Fruit fly (Drosophila melanogaster) whole organism, embryonic: ENCODE results near the gene CG5191.

Experiments used
- Abd-B ChIP-seq: fragments of 200-800 bp; sonication (Bioruptor generic); optimal IDR thresholded peaks from 2 replicates; lab custom pipeline; 2018; ENCODE audit warnings: missing biosample characterization, mild to moderate bottlenecking, missing genetic modification characterization, moderate library complexity
- Antp ChIP-seq: fragments of 200-800 bp; sonication (Bioruptor generic); optimal IDR thresholded peaks from 3 replicates; lab custom pipeline; 2016; ENCODE audit warnings: missing biosample characterization, missing genetic modification characterization
- B-H2 ChIP-seq: fragments of 200-800 bp; sonication (Bioruptor generic); optimal IDR thresholded peaks from 2 replicates; lab custom pipeline; 2018; ENCODE audit warnings: missing biosample characterization, mild to moderate bottlenecking, missing genetic modification characterization
- CG12155 ChIP-seq: fragments of 200-800 bp; sonication (Bioruptor generic); optimal IDR thresholded peaks from 3 replicates; lab custom pipeline; 2016; ENCODE audit warnings: missing biosample characterization, missing genetic modification characterization
- CG16815 ChIP-seq: fragments of 200-800 bp; sonication (Bioruptor generic); optimal IDR thresholded peaks from 3 replicates; lab custom pipeline; 2017; ENCODE audit warnings: missing biosample characterization, mild to moderate bottlenecking, missing genetic modification characterization
- CG18011 ChIP-seq: fragments of 200-800 bp; sonication (Bioruptor generic); optimal IDR thresholded peaks from 2 replicates; lab custom pipeline; 2017; ENCODE audit warnings: missing biosample characterization, missing genetic modification characterization, mild to moderate bottlenecking, moderate library complexity, missing genotype
- CG18619 ChIP-seq: fragments of 200-800 bp; sonication (Bioruptor generic); optimal IDR thresholded peaks from 3 replicates; lab custom pipeline; 2017; ENCODE audit warnings: missing biosample characterization, mild to moderate bottlenecking, missing genetic modification characterization
- CG3281 ChIP-seq: fragments of 200-800 bp; sonication (Bioruptor generic); optimal IDR thresholded peaks from 3 replicates; lab custom pipeline; 2017; ENCODE audit warnings: missing biosample characterization, mild to moderate bottlenecking, missing genetic modification characterization
- CG3847 ChIP-seq: fragments of 200-800 bp; sonication (Bioruptor generic); IDR thresholded peaks from 2 replicates; pipeline ENCODE4 v1.3.6; 2022; ENCODE audit warnings: missing biosample characterization, missing genetic modification characterization
- CG4282 ChIP-seq: fragments of 200-800 bp; sonication (Bioruptor generic); optimal IDR thresholded peaks from 2 replicates; lab custom pipeline; 2016; ENCODE audit warnings: missing biosample characterization, missing genetic modification characterization
- CG8388 ChIP-seq: fragments of 200-800 bp; sonication (Bioruptor generic); optimal IDR thresholded peaks from 2 replicates; lab custom pipeline; 2019; ENCODE audit warnings: missing biosample characterization, mild to moderate bottlenecking, missing genetic modification characterization, moderate library complexity
- CG8944 ChIP-seq: fragments of 200-800 bp; sonication (Bioruptor generic); optimal IDR thresholded peaks from 3 replicates; lab custom pipeline; 2016; ENCODE audit warnings: missing biosample characterization, missing genetic modification characterization
- CG9876 ChIP-seq: fragments of 200-800 bp; sonication (Bioruptor generic); optimal IDR thresholded peaks from 2 replicates; lab custom pipeline; 2016; ENCODE audit warnings: missing biosample characterization, missing genetic modification characterization
- Dip2 ChIP-seq: fragments of 200-800 bp; sonication (Bioruptor generic); IDR thresholded peaks from 2 replicates; pipeline ENCODE4 v1.3.6; 2022; ENCODE audit warnings: missing biosample characterization, missing genetic modification characterization
- E2f1 ChIP-seq: fragments of 200-800 bp; sonication (Bioruptor generic); IDR thresholded peaks from 2 replicates; pipeline ENCODE4 v1.3.6; 2022; ENCODE audit warnings: missing biosample characterization, missing genetic modification characterization
- Hmx ChIP-seq: fragments of 200-800 bp; sonication (Bioruptor generic); optimal IDR thresholded peaks from 2 replicates; lab custom pipeline; 2016; ENCODE audit warnings: missing biosample characterization, missing genetic modification characterization
- Hr3 ChIP-seq: fragments of 200-800 bp; sonication (Bioruptor generic); optimal IDR thresholded peaks from 3 replicates; lab custom pipeline; 2016; ENCODE audit warnings: missing biosample characterization, missing genetic modification characterization
- Hr78 ChIP-seq, 2 experiments: fragments of 200-800 bp in 1 of 2; fragments of >200 bp in 1 of 2; sonication (Bioruptor generic) in 1 of 2; optimal IDR thresholded peaks; 2 replicates each; lab custom pipeline; 2017 to 2019; ENCODE audit warnings: missing biosample characterization in 2 of 2, missing genetic modification characterization in 2 of 2, mild to moderate bottlenecking in 1 of 2, moderate library complexity in 1 of 2
- Kr ChIP-seq: fragments of 200-800 bp; sonication (Bioruptor generic); optimal IDR thresholded peaks from 2 replicates; lab custom pipeline; 2017; ENCODE audit warnings: missing biosample characterization, mild to moderate bottlenecking, missing genetic modification characterization
- Med ChIP-seq: fragments of 200-800 bp; sonication (Bioruptor generic); peaks from one replicate; lab custom pipeline; 2016; ENCODE audit warnings: missing biosample characterization, missing genetic modification characterization, mild to moderate bottlenecking, inconsistent platforms, moderate library complexity
- Meics ChIP-seq: fragments of 200-800 bp; sonication (Bioruptor generic); optimal IDR thresholded peaks from 2 replicates; lab custom pipeline; 2017; ENCODE audit warnings: missing biosample characterization, mild to moderate bottlenecking, missing genetic modification characterization
- Nf-YA ChIP-seq: fragments of 200-800 bp; sonication (Bioruptor generic); IDR thresholded peaks from 2 replicates; pipeline ENCODE4 v1.3.6; 2022; ENCODE audit warnings: missing biosample characterization, missing genetic modification characterization
- PHDP ChIP-seq: fragments of 200-800 bp; sonication (Bioruptor generic); optimal IDR thresholded peaks from 3 replicates; lab custom pipeline; 2018; ENCODE audit warnings: missing biosample characterization, mild to moderate bottlenecking, missing genetic modification characterization, moderate library complexity
- Trl ChIP-seq, 3 experiments: fragments of >200 bp in 2 of 3; fragments of 200-800 bp in 1 of 3; sonication (Bioruptor generic) in 1 of 3; optimal IDR thresholded peaks; 2 replicates in 1 of 3; 3 replicates in 2 of 3; lab custom pipeline; 2016 to 2017; ENCODE audit warnings: missing biosample characterization in 1 of 3, missing genetic modification characterization in 1 of 3
- Vsx1 ChIP-seq: fragments of 200-800 bp; sonication (Bioruptor generic); optimal IDR thresholded peaks from 2 replicates; lab custom pipeline; 2017; ENCODE audit warnings: missing biosample characterization, mild to moderate bottlenecking, missing genetic modification characterization, missing genetic modification reagents
- ato ChIP-seq: fragments of 200-800 bp; sonication (Bioruptor generic); IDR thresholded peaks from 2 replicates; pipeline ENCODE4 v1.3.6; 2022; ENCODE audit warnings: missing biosample characterization, missing genetic modification characterization; ENCODE audit not compliant: partially characterized antibody
- bigmax ChIP-seq: fragments of 200-800 bp; sonication (Bioruptor generic); optimal IDR thresholded peaks from 2 replicates; lab custom pipeline; 2018; ENCODE audit warnings: missing biosample characterization, mild to moderate bottlenecking, missing genetic modification characterization
- caup ChIP-seq: fragments of 200-800 bp; sonication (Bioruptor generic); optimal IDR thresholded peaks from 3 replicates; lab custom pipeline; 2017; ENCODE audit warnings: missing biosample characterization, mild to moderate bottlenecking, missing genetic modification characterization, moderate library complexity; ENCODE audit not compliant: severe bottlenecking
- cwo ChIP-seq: fragments of 200-800 bp; sonication (Bioruptor generic); optimal IDR thresholded peaks from 3 replicates; lab custom pipeline; 2017; ENCODE audit warnings: missing biosample characterization, missing genetic modification characterization, mild to moderate bottlenecking, moderate library complexity, missing genetic modification reagents
- dimm ChIP-seq: fragments of 200-800 bp; sonication (Bioruptor generic); IDR thresholded peaks from 2 replicates; pipeline ENCODE4 v1.3.6; 2022; ENCODE audit warnings: missing biosample characterization, missing genetic modification characterization
- ewg ChIP-seq: fragments of 200-800 bp; sonication (Bioruptor generic); optimal IDR thresholded peaks from 3 replicates; lab custom pipeline; 2017; ENCODE audit warnings: mild to moderate bottlenecking, missing biosample characterization, missing genetic modification reagents, missing genetic modification characterization
- fd102C ChIP-seq: fragments of 200-800 bp; sonication (Bioruptor generic); optimal IDR thresholded peaks from 2 replicates; lab custom pipeline; 2018; ENCODE audit warnings: missing biosample characterization, mild to moderate bottlenecking, missing genetic modification characterization, moderate library complexity
- gem ChIP-seq: fragments of 200-800 bp; sonication (Bioruptor generic); optimal IDR thresholded peaks from 2 replicates; lab custom pipeline; 2019; ENCODE audit warnings: missing biosample characterization, mild to moderate bottlenecking, missing genetic modification characterization, moderate library complexity
- ind ChIP-seq: fragments of 200-800 bp; sonication (Bioruptor generic); optimal IDR thresholded peaks from 3 replicates; lab custom pipeline; 2016; ENCODE audit warnings: missing biosample characterization, missing genetic modification characterization
- jing ChIP-seq: fragments of 200-800 bp; sonication (Bioruptor generic); optimal IDR thresholded peaks from 2 replicates; lab custom pipeline; 2018; ENCODE audit warnings: missing biosample characterization, mild to moderate bottlenecking, missing genetic modification characterization
- kah ChIP-seq: fragments of 200-800 bp; sonication (Bioruptor generic); optimal IDR thresholded peaks from 2 replicates; lab custom pipeline; 2018; ENCODE audit warnings: missing biosample characterization, mild to moderate bottlenecking, missing genetic modification characterization
- lmd ChIP-seq: fragments of 200-800 bp; sonication (Bioruptor generic); IDR thresholded peaks from 2 replicates; pipeline ENCODE4 v1.3.6; 2022; ENCODE audit warnings: missing biosample characterization, missing genetic modification characterization
- lola ChIP-seq, 3 experiments: fragments of >200 bp in 2 of 3; fragments of 200-800 bp in 1 of 3; sonication (Bioruptor generic) in 1 of 3; optimal IDR thresholded peaks; 2 replicates each; lab custom pipeline; 2017 to 2019; ENCODE audit warnings: missing biosample characterization in 3 of 3, missing genetic modification characterization in 3 of 3, mild to moderate bottlenecking in 1 of 3, moderate library complexity in 1 of 3
- peb ChIP-seq: fragments of 200-800 bp; sonication (Bioruptor generic); IDR thresholded peaks from 2 replicates; pipeline ENCODE4 v1.3.6; 2022; ENCODE audit warnings: missing biosample characterization, missing genetic modification characterization
- pfk ChIP-seq: fragments of 200-800 bp; sonication (Bioruptor generic); optimal IDR thresholded peaks from 2 replicates; lab custom pipeline; 2018; ENCODE audit warnings: missing biosample characterization, mild to moderate bottlenecking, missing genetic modification characterization, moderate library complexity
- phol ChIP-seq: fragments of 200-800 bp; sonication (Bioruptor generic); optimal IDR thresholded peaks from 3 replicates; lab custom pipeline; 2018; ENCODE audit warnings: missing biosample characterization, mild to moderate bottlenecking, missing genetic modification characterization, moderate library complexity
- pita ChIP-seq: fragments of 200-800 bp; sonication (Bioruptor generic); optimal IDR thresholded peaks from 2 replicates; lab custom pipeline; 2017; ENCODE audit warnings: missing biosample characterization, mild to moderate bottlenecking, missing genetic modification characterization
- pzg ChIP-seq: fragments of 200-800 bp; sonication (Bioruptor generic); optimal IDR thresholded peaks from 3 replicates; lab custom pipeline; 2018; ENCODE audit warnings: missing biosample characterization, mild to moderate bottlenecking, missing genetic modification characterization, moderate library complexity
- seq ChIP-seq: fragments of 200-800 bp; sonication (Bioruptor generic); IDR thresholded peaks from 2 replicates; pipeline ENCODE4 v1.3.6; 2022; ENCODE audit warnings: missing biosample characterization, missing genetic modification characterization
- so ChIP-seq: fragments of 200-800 bp; sonication (Bioruptor generic); IDR thresholded peaks from 3 replicates; pipeline ENCODE4 v1.3.6; 2022; ENCODE audit warnings: missing biosample characterization, missing genetic modification characterization
- sob ChIP-seq: fragments of 200-800 bp; sonication (Bioruptor generic); IDR thresholded peaks from 2 replicates; pipeline ENCODE4 v1.3.6; 2022; ENCODE audit warnings: missing biosample characterization, missing genetic modification characterization
- sqz ChIP-seq: fragments of 200-800 bp; sonication (Bioruptor generic); optimal IDR thresholded peaks from 3 replicates; lab custom pipeline; 2018; ENCODE audit warnings: missing biosample characterization, mild to moderate bottlenecking, missing genetic modification characterization
- tin ChIP-seq: fragments of 200-800 bp; sonication (Bioruptor generic); optimal IDR thresholded peaks from 3 replicates; lab custom pipeline; 2016; ENCODE audit warnings: missing biosample characterization, missing genetic modification characterization
- z ChIP-seq: fragments of 200-800 bp; sonication (Bioruptor generic); IDR thresholded peaks from 3 replicates; pipeline ENCODE4 v1.3.6; 2022; ENCODE audit warnings: missing biosample characterization, missing genetic modification characterization
- zf30C ChIP-seq: fragments of 200-800 bp; sonication (Bioruptor generic); optimal IDR thresholded peaks from 3 replicates; lab custom pipeline; 2018; ENCODE audit warnings: missing biosample characterization, mild to moderate bottlenecking, missing genetic modification characterization

CG5191 gene

dm6 chr3R:20621805-20622286, 61.2 kb downstream of the CG5191 start, which contains the start of gene H (continued):
- no peak for TF ChIP-seq fd102C
- TF ChIP-seq peb (GFP tag; lab: Robert Waterston, UW): no peak
- TF ChIP-seq so: no peak
- TF ChIP-seq CG3847 (GFP tag; lab: Robert Waterston, UW): no peak
- TF ChIP-seq dimm (GFP tag; lab: Robert Waterston, UW): no peak
- TF ChIP-seq CG12155 (GFP tag; lab: Kevin White, UChicago): no peak
- no peak for TF ChIP-seq Meics
- no peak for TF ChIP-seq kah (GFP tag; lab: Kevin White, UChicago)
- TF ChIP-seq sob: no peak
- TF ChIP-seq ewg (GFP tag; lab: Kevin White, UChicago): no peak
- TF ChIP-seq B-H2 (GFP tag; lab: Kevin White, UChicago): no peak
- no peak for TF ChIP-seq Hmx (GFP tag; lab: Kevin White, UChicago)
- peak; percentile 87 for TF ChIP-seq pzg (GFP tag; lab: Kevin White, UChicago)
- TF ChIP-seq Abd-B (GFP tag; lab: Kevin White, UChicago): no peak
- no peak for TF ChIP-seq Hr3
- no peak for TF ChIP-seq bigmax
- no peak for TF ChIP-seq CG9876 (GFP tag; lab: Kevin White, UChicago)
- TF ChIP-seq Vsx1: no peak
- TF ChIP-seq CG18619 (GFP tag; lab: Kevin White, UChicago): no peak
- no peak for TF ChIP-seq CG8388 (GFP tag; lab: Kevin White, UChicago)
- TF ChIP-seq Trl (optimal IDR thresholded peaks at IDR 0.05; lab: Kevin White, UChicago): no peak
- no peak for TF ChIP-seq Trl (GFP tag; optimal IDR thresholded peaks at IDR 0.05; lab: Kevin White, UChicago)
- no peak for TF ChIP-seq pfk
- no peak for TF ChIP-seq PHDP
- no peak for TF ChIP-seq CG4282
- TF ChIP-seq Kr (GFP tag; lab: Kevin White, UChicago): no peak
- TF ChIP-seq ato (GFP tag; lab: Robert Waterston, UW): no peak
- no peak for TF ChIP-seq jing (GFP tag; lab: Kevin White, UChicago)
- no peak for TF ChIP-seq zf30C (GFP tag; lab: Kevin White, UChicago)
- no peak for TF ChIP-seq CG8944
- no peak for TF ChIP-seq CG18011 (GFP tag; lab: Kevin White, UChicago)
- no peak for TF ChIP-seq Dip2 (GFP tag; lab: Robert Waterston, UW)
- no peak for TF ChIP-seq Nf-YA (GFP tag; lab: Robert Waterston, UW)
- no peak for TF ChIP-seq E2f1
- peak; percentile 83 for TF ChIP-seq Med (GFP tag; lab: Kevin White, UChicago)
- no peak for TF ChIP-seq tin
- TF ChIP-seq cwo (GFP tag; lab: Kevin White, UChicago): no peak
- no peak for TF ChIP-seq lola (GFP tag; optimal IDR thresholded peaks at IDR 0.05; lab: Kevin White, UChicago)
- TF ChIP-seq CG3281 (GFP tag; lab: Kevin White, UChicago): no peak
- TF ChIP-seq lmd (GFP tag; lab: Robert Waterston, UW): no peak
- TF ChIP-seq Antp (GFP tag; lab: Kevin White, UChicago): no peak
- peak in 1 of 2 experiments; percentile 60 for TF ChIP-seq Hr78 (GFP tag; optimal IDR thresholded peaks at IDR 0.05; lab: Kevin White, UChicago)
- TF ChIP-seq seq: no peak
- no peak for TF ChIP-seq pita
- TF ChIP-seq gem (tag; lab: Kevin White, UChicago): no peak
- TF ChIP-seq sqz (GFP tag; lab: Kevin White, UChicago): no peak
- TF ChIP-seq z (GFP tag; lab: Robert Waterston, UW): no peak
- TF ChIP-seq caup (GFP tag; lab: Kevin White, UChicago): no peak
- TF ChIP-seq CG16815: no peak
- no peak for TF ChIP-seq ind (GFP tag; lab: Kevin White, UChicago)
- TF ChIP-seq phol (tag; lab: Kevin White, UChicago): peak; percentile 29
